Worm (Caenorhabditis elegans) whole organism, early embryonic: ENCODE data around the gene isy-1.

ENCODE experiments used
- B0310.2 ChIP-seq: sonication (generic microtip); optimal IDR thresholded peaks from 2 replicates; lab custom pipeline; 2016; ENCODE audit warnings: mild to moderate bottlenecking, missing genetic modification characterization, missing compliant biosample characterization
- F13C5.2 ChIP-seq: sonication (generic microtip); optimal IDR thresholded peaks from 2 replicates; lab custom pipeline; 2017; ENCODE audit warnings: mild to moderate bottlenecking, missing genetic modification characterization, inconsistent platforms, missing compliant biosample characterization
- aly-1 ChIP-seq: sonication (generic microtip); optimal IDR thresholded peaks from 2 replicates; lab custom pipeline; 2016; ENCODE audit warnings: missing genetic modification characterization, missing compliant biosample characterization
- ama-1 ChIP-seq: fragments of 150-350 bp; optimal IDR thresholded peaks from 2 replicates; lab custom pipeline; 2014
- ceh-13 ChIP-seq: fragments of 200-800 bp; sonication (Bioruptor generic); optimal IDR thresholded peaks from 2 replicates; lab custom pipeline; 2018; ENCODE audit warnings: mild to moderate bottlenecking, missing genetic modification characterization, missing compliant biosample characterization
- ceh-36 ChIP-seq: sonication (generic microtip); optimal IDR thresholded peaks from 2 replicates; lab custom pipeline; 2016; ENCODE audit warnings: missing genetic modification characterization, inconsistent platforms, missing compliant biosample characterization
- ets-7 ChIP-seq: sonication (generic microtip); optimal IDR thresholded peaks from 2 replicates; lab custom pipeline; 2016; ENCODE audit warnings: missing genotype, missing genetic modification characterization, missing compliant biosample characterization
- flt-1 ChIP-seq: fragments of 200-800 bp; sonication (Bioruptor generic); IDR thresholded peaks from 2 replicates; pipeline ENCODE4 v1.3.6; 2022; ENCODE audit warnings: missing genetic modification characterization, missing compliant biosample characterization
- hmbx-1 ChIP-seq: sonication (generic microtip); optimal IDR thresholded peaks from 2 replicates; lab custom pipeline; 2016; ENCODE audit warnings: mild to moderate bottlenecking, missing genetic modification characterization, missing compliant biosample characterization
- hmg-4 ChIP-seq: fragments of 200-800 bp; sonication (Bioruptor generic); optimal IDR thresholded peaks from 2 replicates; lab custom pipeline; 2018; ENCODE audit warnings: mild to moderate bottlenecking, missing genetic modification characterization, missing compliant biosample characterization
- hnd-1 ChIP-seq: sonication (generic microtip); optimal IDR thresholded peaks from 2 replicates; lab custom pipeline; 2016; ENCODE audit warnings: missing genetic modification characterization, missing compliant biosample characterization
- pes-1 ChIP-seq: fragments of 200-800 bp; sonication (Bioruptor generic); IDR thresholded peaks from 2 replicates; pipeline ENCODE4 v1.3.6; 2022; ENCODE audit warnings: missing genetic modification reagents, missing genetic modification characterization, missing compliant biosample characterization
- scrt-1 ChIP-seq: fragments of 200-800 bp; sonication (Bioruptor generic); IDR thresholded peaks from 2 replicates; pipeline ENCODE4 v1.3.6; 2022; ENCODE audit warnings: missing genetic modification characterization, missing compliant biosample characterization
- sea-1 ChIP-seq: fragments of 200-800 bp; sonication (Bioruptor generic); conservative IDR thresholded peaks from 2 replicates; pipeline ENCODE4 v1.3.6; 2022; ENCODE audit warnings: missing genetic modification characterization, missing compliant biosample characterization
- tbx-11 ChIP-seq: fragments of 200-800 bp; sonication (Bioruptor generic); IDR thresholded peaks from 2 replicates; pipeline ENCODE4 v1.3.6; 2022; ENCODE audit warnings: missing genetic modification characterization, missing compliant biosample characterization
- tbx-37 ChIP-seq: fragments of 200-800 bp; sonication (Bioruptor generic); conservative IDR thresholded peaks from 2 replicates; pipeline ENCODE4 v1.3.6; 2022; ENCODE audit warnings: missing genetic modification reagents, missing genetic modification characterization, missing compliant biosample characterization
- tra-4 ChIP-seq: sonication (generic microtip); optimal IDR thresholded peaks from 2 replicates; lab custom pipeline; 2017; ENCODE audit warnings: missing genetic modification characterization, missing compliant biosample characterization

isy-1 gene

ce11 chrV:11000650-11001049, at the start of gene isy-1:
TSS of gene isy-1 (minus strand) at chrV:11000699.
- TF ChIP-seq sea-1 (GFP tag; lab: Robert Waterston, UW) (no peak), F13C5.2 (peak; percentile 23)

- TF ChIP-seq aly-1 (tag; lab: Kevin White, UChicago) (no peak), F13C5.2 (no peak), tra-4 (tag; lab: Kevin White, UChicago) (no peak), flt-1 (GFP tag; lab: Robert Waterston, UW) (no peak), hmg-4 (GFP tag; lab: Kevin White, UChicago) (no peak), ets-7 (tag; lab: Kevin White, UChicago) (no peak), scrt-1 (GFP tag; lab: Robert Waterston, UW) (no peak), hmbx-1 (tag; lab: Kevin White, UChicago) (no peak), ceh-36 (tag; lab: Kevin White, UChicago) (no peak), sea-1 (GFP tag; lab: Robert Waterston, UW) (no peak), ama-1 (lab: Kevin White, UChicago) (no peak), B0310.2 (tag; lab: Kevin White, UChicago) (no peak), pes-1 (no peak), tbx-11 (GFP tag; lab: Robert Waterston, UW) (no peak), ceh-13 (GFP tag; lab: Kevin White, UChicago) (no peak), hnd-1 (tag; lab: Kevin White, UChicago) (no peak), tbx-37 (GFP tag; lab: Robert Waterston, UW) (no peak)
Measured at ce11 chrV:11048678-11049077, 48.2 kb upstream of the isy-1 start, which contains the start of gene srh-74. TSS of gene srh-74 (minus strand) at chrV:11048778.

ce11 chrV:11046730-11047129, 46.2 kb upstream of the isy-1 start, which contains the start of gene dhs-18:
TSS of gene dhs-18 (minus strand) at chrV:11046833.
- TF ChIP-seq pes-1 (no peak), flt-1 (GFP tag; lab: Robert Waterston, UW) (no peak), hmbx-1 (tag; lab: Kevin White, UChicago) (no peak), sea-1 (GFP tag; lab: Robert Waterston, UW) (no peak), hnd-1 (tag; lab: Kevin White, UChicago) (no peak), tra-4 (tag; lab: Kevin White, UChicago) (no peak), hmg-4 (GFP tag; lab: Kevin White, UChicago) (no peak), ceh-36 (tag; lab: Kevin White, UChicago) (no peak), F13C5.2 (no peak), B0310.2 (tag; lab: Kevin White, UChicago) (no peak), ceh-13 (GFP tag; lab: Kevin White, UChicago) (no peak), scrt-1 (GFP tag; lab: Robert Waterston, UW) (no peak), tbx-37 (GFP tag; lab: Robert Waterston, UW) (no peak), ama-1 (lab: Kevin White, UChicago) (no peak), aly-1 (tag; lab: Kevin White, UChicago) (no peak), ets-7 (tag; lab: Kevin White, UChicago) (no peak), tbx-11 (GFP tag; lab: Robert Waterston, UW) (no peak)

- TF ChIP-seq ceh-36 (tag; lab: Kevin White, UChicago) (no peak), hnd-1 (tag; lab: Kevin White, UChicago) (no peak), tbx-37 (GFP tag; lab: Robert Waterston, UW) (no peak), sea-1 (GFP tag; lab: Robert Waterston, UW) (no peak), pes-1 (no peak), hmg-4 (GFP tag; lab: Kevin White, UChicago) (no peak), F13C5.2 (no peak), tra-4 (tag; lab: Kevin White, UChicago) (no peak), scrt-1 (GFP tag; lab: Robert Waterston, UW) (no peak), ceh-13 (GFP tag; lab: Kevin White, UChicago) (no peak), aly-1 (tag; lab: Kevin White, UChicago) (no peak), ets-7 (tag; lab: Kevin White, UChicago) (no peak), tbx-11 (GFP tag; lab: Robert Waterston, UW) (no peak), hmbx-1 (tag; lab: Kevin White, UChicago) (no peak), B0310.2 (tag; lab: Kevin White, UChicago) (no peak)
Measured at ce11 chrV:11043767-11044166, 43.3 kb upstream of the isy-1 start, which contains the start of gene C45B11.6. TSS of gene C45B11.6 (plus strand) at chrV:11044067.

ce11 chrV:11042538-11042937, 42.0 kb upstream of the isy-1 start, which contains the start of gene C45B11.2:
TSS of gene C45B11.2 (plus strand) at chrV:11042710.
- TF ChIP-seq sea-1 (GFP tag; lab: Robert Waterston, UW) (no peak), hnd-1 (tag; lab: Kevin White, UChicago) (no peak), F13C5.2 (no peak), flt-1 (GFP tag; lab: Robert Waterston, UW) (no peak), pes-1 (no peak), ets-7 (tag; lab: Kevin White, UChicago) (no peak), ama-1 (lab: Kevin White, UChicago) (no peak), tbx-37 (GFP tag; lab: Robert Waterston, UW) (no peak), ceh-36 (tag; lab: Kevin White, UChicago) (no peak), aly-1 (tag; lab: Kevin White, UChicago) (no peak), ceh-13 (GFP tag; lab: Kevin White, UChicago) (no peak), scrt-1 (GFP tag; lab: Robert Waterston, UW) (no peak), hmbx-1 (tag; lab: Kevin White, UChicago) (no peak), hmg-4 (GFP tag; lab: Kevin White, UChicago) (no peak), tbx-11 (GFP tag; lab: Robert Waterston, UW) (no peak), B0310.2 (tag; lab: Kevin White, UChicago) (no peak), tra-4 (tag; lab: Kevin White, UChicago) (no peak)

- TF ChIP-seq scrt-1 (GFP tag; lab: Robert Waterston, UW) = no peak
- no peak for TF ChIP-seq tbx-37 (GFP tag; lab: Robert Waterston, UW)
- TF ChIP-seq hmg-4 (GFP tag; lab: Kevin White, UChicago) = no peak
- no peak for TF ChIP-seq hnd-1 (tag; lab: Kevin White, UChicago)
- TF ChIP-seq flt-1 (GFP tag; lab: Robert Waterston, UW) = no peak
- TF ChIP-seq ceh-13 (GFP tag; lab: Kevin White, UChicago) = no peak
- TF ChIP-seq tbx-11 (GFP tag; lab: Robert Waterston, UW) = no peak
- no peak for TF ChIP-seq F13C5.2
- no peak for TF ChIP-seq aly-1 (tag; lab: Kevin White, UChicago)
- TF ChIP-seq hmbx-1 (tag; lab: Kevin White, UChicago) = no peak
- TF ChIP-seq ets-7 (tag; lab: Kevin White, UChicago) = no peak
- TF ChIP-seq B0310.2 (tag; lab: Kevin White, UChicago) = no peak
- TF ChIP-seq tra-4 (tag; lab: Kevin White, UChicago) = no peak
- no peak for TF ChIP-seq ceh-36 (tag; lab: Kevin White, UChicago)
- TF ChIP-seq pes-1 = no peak
- TF ChIP-seq ama-1 (lab: Kevin White, UChicago) = no peak
- TF ChIP-seq sea-1 (GFP tag; lab: Robert Waterston, UW) = no peak
Measured at ce11 chrV:11041499-11041898, 41.0 kb upstream of the isy-1 start, which contains the start of gene C45B11.5. TSS of gene C45B11.5 (plus strand) at chrV:11041799.
